Fruit fly (Drosophila melanogaster) whole organism, wandering third instar larva: Measurements from ENCODE around the gene Mpcp2.

Source experiments
- Abd-B ChIP-seq: fragments of >200 bp; optimal IDR thresholded peaks from 2 replicates; lab custom pipeline; 2017; ENCODE audit warnings: missing biosample characterization, missing genetic modification characterization
- CrebA ChIP-seq: fragments of 200-800 bp; sonication (Bioruptor generic); optimal IDR thresholded peaks from 2 replicates; lab custom pipeline; 2016; ENCODE audit warnings: missing biosample characterization, mild to moderate bottlenecking, missing genetic modification characterization, borderline replicate concordance
- Dif ChIP-seq: fragments of 200-275, 200-300 bp; sonication (Bioruptor generic); optimal IDR thresholded peaks from 2 replicates; lab custom pipeline; 2018; ENCODE audit warnings: missing biosample characterization, missing genetic modification characterization; ENCODE audit not compliant: partially characterized antibody
- HLH106 ChIP-seq: fragments of 200-800 bp; optimal IDR thresholded peaks from 3 replicates; lab custom pipeline; 2019; ENCODE audit warnings: missing biosample characterization, mild to moderate bottlenecking, missing genetic modification characterization, moderate library complexity
- Myc ChIP-seq: fragments of >200 bp; optimal IDR thresholded peaks from 2 replicates; lab custom pipeline; 2017
- N ChIP-seq: fragments of >200 bp; optimal IDR thresholded peaks from 2 replicates; lab custom pipeline; 2018; ENCODE audit warnings: missing biosample characterization, missing external identifiers, missing genetic modification characterization
- br ChIP-seq: fragments of 200-800 bp; sonication (Bioruptor generic); optimal IDR thresholded peaks from 2 replicates; lab custom pipeline; 2016; ENCODE audit warnings: missing biosample characterization, missing genetic modification characterization
- dl ChIP-seq, 2 experiments: fragments of 175-275, 200-275 bp in 1 of 2; fragments of 200-275 bp in 1 of 2; sonication (Bioruptor generic); optimal IDR thresholded peaks; lab custom pipeline; 2018; ENCODE audit warnings: mild to moderate bottlenecking in 2 of 2, missing biosample characterization in 2 of 2, missing genetic modification characterization in 2 of 2, moderate library complexity in 2 of 2; ENCODE audit not compliant: partially characterized antibody in 2 of 2, insufficient read depth in 1 of 2
- fru ChIP-seq: fragments of 200-800 bp; sonication (Bioruptor generic); optimal IDR thresholded peaks from 3 replicates; lab custom pipeline; 2016; ENCODE audit warnings: missing biosample characterization, mild to moderate bottlenecking, missing genetic modification characterization

- TF ChIP-seq fru (GFP tag; lab: Kevin White, UChicago) (no peak), HLH106 (tag; lab: Kevin White, UChicago) (no peak), br (no peak), dl (GFP tag; optimal IDR thresholded peaks at IDR 0.05; lab: Kevin White, UChicago; ENCODE audit: insufficient read depth in 1 of 2, partially characterized antibody in 2 of 2) (no peak), Dif (no peak), Myc (no peak), N (no peak), CrebA (GFP tag; lab: Kevin White, UChicago) (no peak), Abd-B (GFP tag; lab: Kevin White, UChicago) (no peak)
Observed at dm6 chr3L:14552041-14552924, 14.8 kb downstream of the Mpcp2 start.
